Fruit fly (Drosophila melanogaster) whole organism, embryonic: ENCODE results near the gene IscU.

ENCODE experiments used
- CG10543 ChIP-seq: fragments of 200-800 bp; sonication (Bioruptor generic); optimal IDR thresholded peaks from 3 replicates; lab custom pipeline; 2017; ENCODE audit warnings: missing biosample characterization, mild to moderate bottlenecking, missing genetic modification characterization, moderate library complexity
- CG11093 ChIP-seq: fragments of 200-800 bp; sonication (Bioruptor generic); IDR thresholded peaks from 3 replicates; pipeline ENCODE4 v1.3.6; 2022; ENCODE audit warnings: missing biosample characterization, missing genetic modification characterization
- CG12155 ChIP-seq: fragments of 200-800 bp; sonication (Bioruptor generic); optimal IDR thresholded peaks from 3 replicates; lab custom pipeline; 2016; ENCODE audit warnings: missing biosample characterization, missing genetic modification characterization
- CG14965 ChIP-seq: fragments of 200-800 bp; sonication (Bioruptor generic); optimal IDR thresholded peaks from 2 replicates; lab custom pipeline; 2016; ENCODE audit warnings: missing biosample characterization, missing genetic modification characterization, borderline replicate concordance
- CG1602 ChIP-seq: fragments of 200-800 bp; sonication (Bioruptor generic); optimal IDR thresholded peaks from 3 replicates; lab custom pipeline; 2016; ENCODE audit warnings: missing biosample characterization, missing genetic modification characterization
- CG1603 ChIP-seq: fragments of 200-800 bp; sonication (Bioruptor generic); optimal IDR thresholded peaks from 2 replicates; lab custom pipeline; 2019; ENCODE audit warnings: missing biosample characterization, mild to moderate bottlenecking, missing genetic modification characterization, moderate library complexity
- CG16779 ChIP-seq: fragments of 200-800 bp; sonication (Bioruptor generic); IDR thresholded peaks from 2 replicates; pipeline ENCODE4 v1.3.6; 2022; ENCODE audit warnings: missing biosample characterization, missing genetic modification characterization
- CG17568 ChIP-seq: fragments of 200-800 bp; sonication (Bioruptor generic); optimal IDR thresholded peaks from 2 replicates; lab custom pipeline; 2018; ENCODE audit warnings: missing biosample characterization, mild to moderate bottlenecking, missing genetic modification characterization, moderate library complexity
- CG2129 ChIP-seq: fragments of 200-800 bp; sonication (Bioruptor generic); IDR thresholded peaks from 2 replicates; pipeline ENCODE4 v1.3.6; 2022; ENCODE audit warnings: missing biosample characterization, missing genetic modification characterization; ENCODE audit not compliant: partially characterized antibody
- CG2712 ChIP-seq: fragments of 200-800 bp; optimal IDR thresholded peaks from 3 replicates; lab custom pipeline; 2019; ENCODE audit warnings: missing biosample characterization, mild to moderate bottlenecking, missing genetic modification characterization, moderate library complexity
- CG32767 ChIP-seq: fragments of 200-800 bp; sonication (Bioruptor generic); IDR thresholded peaks from 2 replicates; pipeline ENCODE4 v1.3.6; 2022; ENCODE audit warnings: missing biosample characterization, missing genetic modification characterization
- CG3281 ChIP-seq: fragments of 200-800 bp; sonication (Bioruptor generic); optimal IDR thresholded peaks from 3 replicates; lab custom pipeline; 2017; ENCODE audit warnings: missing biosample characterization, mild to moderate bottlenecking, missing genetic modification characterization
- CG4617 ChIP-seq: fragments of 200-800 bp; sonication (Bioruptor generic); optimal IDR thresholded peaks from 3 replicates; lab custom pipeline; 2016; ENCODE audit warnings: missing biosample characterization, missing genetic modification characterization, borderline replicate concordance
- CG9437 ChIP-seq: fragments of 200-800 bp; sonication (Bioruptor generic); optimal IDR thresholded peaks from 2 replicates; lab custom pipeline; 2018; ENCODE audit warnings: missing biosample characterization, mild to moderate bottlenecking, missing genetic modification characterization
- Chrac-16 ChIP-seq: fragments of 200-800 bp; sonication (Bioruptor generic); optimal IDR thresholded peaks from 3 replicates; lab custom pipeline; 2016; ENCODE audit warnings: missing biosample characterization, missing genetic modification characterization
- Dad ChIP-seq: fragments of 200-800 bp; sonication (Bioruptor generic); optimal IDR thresholded peaks from 3 replicates; lab custom pipeline; 2016; ENCODE audit warnings: missing biosample characterization, missing genetic modification characterization
- Dbx ChIP-seq: fragments of 200-800 bp; sonication (Bioruptor generic); IDR thresholded peaks from 3 replicates; pipeline ENCODE4 v1.3.6; 2022; ENCODE audit warnings: missing biosample characterization, missing genetic modification characterization
- Deaf1 ChIP-seq: fragments of 200-800 bp; optimal IDR thresholded peaks from 3 replicates; lab custom pipeline; 2019; ENCODE audit warnings: missing biosample characterization, mild to moderate bottlenecking, missing genetic modification characterization, moderate library complexity
- Drgx ChIP-seq: fragments of 200-800 bp; sonication (Bioruptor generic); IDR thresholded peaks from 2 replicates; pipeline ENCODE4 v1.3.6; 2022; ENCODE audit warnings: missing biosample characterization, missing genetic modification characterization
- Fer3 ChIP-seq: fragments of 200-800 bp; sonication (Bioruptor generic); optimal IDR thresholded peaks from 2 replicates; lab custom pipeline; 2018; ENCODE audit warnings: missing biosample characterization, mild to moderate bottlenecking, missing genetic modification characterization, moderate library complexity
- HLH3B ChIP-seq: fragments of 200-800 bp; sonication (Bioruptor generic); IDR thresholded peaks from 2 replicates; pipeline ENCODE4 v1.3.6; 2022; ENCODE audit warnings: missing biosample characterization, missing genetic modification characterization
- HLHmδ ChIP-seq: fragments of 200-800 bp; sonication (Bioruptor generic); optimal IDR thresholded peaks from 2 replicates; lab custom pipeline; 2018; ENCODE audit warnings: missing biosample characterization, mild to moderate bottlenecking, missing genetic modification characterization, moderate library complexity
- HmgD ChIP-seq: fragments of 200-800 bp; sonication (Bioruptor generic); optimal IDR thresholded peaks from 3 replicates; lab custom pipeline; 2016; ENCODE audit warnings: missing biosample characterization, missing genetic modification characterization
- Hr51 ChIP-seq, 2 experiments: fragments of 200-800 bp; sonication (Bioruptor generic); optimal IDR thresholded peaks; 2 replicates in 1 of 2; 3 replicates in 1 of 2; lab custom pipeline; 2016 to 2018; ENCODE audit warnings: missing biosample characterization in 2 of 2, missing genetic modification characterization in 2 of 2, mild to moderate bottlenecking in 1 of 2, moderate library complexity in 1 of 2
- Lim3 ChIP-seq: fragments of 200-800 bp; sonication (Bioruptor generic); IDR thresholded peaks from 2 replicates; pipeline ENCODE4 v1.3.6; 2022; ENCODE audit warnings: missing biosample characterization, missing genetic modification characterization
- MBD-R2 ChIP-seq: fragments of 200-800 bp; sonication (Bioruptor generic); IDR thresholded peaks from 2 replicates; pipeline ENCODE4 v1.3.6; 2022; ENCODE audit warnings: missing biosample characterization, missing genetic modification characterization
- Meics ChIP-seq: fragments of 200-800 bp; sonication (Bioruptor generic); optimal IDR thresholded peaks from 2 replicates; lab custom pipeline; 2017; ENCODE audit warnings: missing biosample characterization, mild to moderate bottlenecking, missing genetic modification characterization
- Mrtf ChIP-seq: fragments of 200-800 bp; sonication (Bioruptor generic); IDR thresholded peaks from 3 replicates; pipeline ENCODE4 v1.3.6; 2022; ENCODE audit warnings: missing biosample characterization, missing genetic modification characterization
- YL-1 ChIP-seq: fragments of 200-800 bp; sonication (Bioruptor generic); optimal IDR thresholded peaks from 3 replicates; lab custom pipeline; 2017; ENCODE audit warnings: missing biosample characterization, mild to moderate bottlenecking, missing genetic modification characterization
- al ChIP-seq: fragments of 200-800 bp; sonication (Bioruptor generic); IDR thresholded peaks from 2 replicates; pipeline ENCODE4 v1.3.6; 2022; ENCODE audit warnings: missing biosample characterization, missing genetic modification characterization
- ash1 ChIP-seq: fragments of 200-800 bp; sonication (Bioruptor generic); optimal IDR thresholded peaks from 2 replicates; lab custom pipeline; 2018; ENCODE audit warnings: missing biosample characterization, mild to moderate bottlenecking, missing genetic modification characterization
- crc ChIP-seq: fragments of 200-800 bp; sonication (Bioruptor generic); optimal IDR thresholded peaks from 2 replicates; lab custom pipeline; 2016; ENCODE audit warnings: missing biosample characterization, missing genetic modification characterization
- dan ChIP-seq: fragments of 200-800 bp; sonication (Bioruptor generic); IDR thresholded peaks from 2 replicates; pipeline ENCODE4 v1.3.6; 2022; ENCODE audit warnings: missing biosample characterization, missing genetic modification characterization
- dm ChIP-seq: fragments of 200-800 bp; sonication (Bioruptor generic); optimal IDR thresholded peaks from 3 replicates; lab custom pipeline; 2016; ENCODE audit warnings: missing biosample characterization, missing genetic modification characterization
- gsb ChIP-seq: fragments of 200-800 bp; sonication (Bioruptor generic); IDR thresholded peaks from 2 replicates; pipeline ENCODE4 v1.3.6; 2022; ENCODE audit warnings: missing biosample characterization, missing genetic modification characterization
- h ChIP-seq: fragments of >200 bp; optimal IDR thresholded peaks from 2 replicates; lab custom pipeline; 2017
- ham ChIP-seq: fragments of 200-800 bp; sonication (Bioruptor generic); IDR thresholded peaks from 2 replicates; pipeline ENCODE4 v1.3.6; 2022; ENCODE audit warnings: missing biosample characterization, missing genetic modification characterization
- hb ChIP-seq: fragments of 200-800 bp; sonication (Bioruptor generic); IDR thresholded peaks from 3 replicates; pipeline ENCODE4 v1.3.6; 2022; ENCODE audit warnings: missing biosample characterization, missing genetic modification characterization; ENCODE audit not compliant: partially characterized antibody
- klu ChIP-seq: fragments of 200-800 bp; sonication (Bioruptor generic); IDR thresholded peaks from 2 replicates; pipeline ENCODE4 v1.3.6; 2022; ENCODE audit warnings: missing biosample characterization, missing genetic modification characterization
- lilli ChIP-seq: fragments of 200-800 bp; sonication (Bioruptor generic); optimal IDR thresholded peaks from 3 replicates; lab custom pipeline; 2016; ENCODE audit warnings: missing biosample characterization, missing genetic modification characterization
- lov ChIP-seq, 2 experiments: fragments of 200-800 bp in 1 of 2; fragments of >200 bp in 1 of 2; sonication (Bioruptor generic) in 1 of 2; IDR thresholded peaks in 1 of 2; optimal IDR thresholded peaks in 1 of 2; 2 replicates in 1 of 2; 3 replicates in 1 of 2; pipeline versions ENCODE4 v1.3.6 to Lab custom; 2017 to 2022; ENCODE audit warnings: missing biosample characterization in 1 of 2, missing genetic modification characterization in 1 of 2
- nmo ChIP-seq: fragments of 200-800 bp; sonication (Bioruptor generic); optimal IDR thresholded peaks from 2 replicates; lab custom pipeline; 2018; ENCODE audit warnings: missing biosample characterization, mild to moderate bottlenecking, missing genetic modification characterization, moderate library complexity
- pan ChIP-seq, 4 experiments: fragments of >200 bp in 3 of 4; fragments of 200-800 bp in 1 of 4; sonication (Bioruptor generic) in 1 of 4; optimal IDR thresholded peaks in 3 of 4; IDR thresholded peaks in 1 of 4; 2 replicates each; pipeline versions ENCODE4 v1.3.6 to Lab custom; 2017 to 2022; ENCODE audit warnings: missing biosample characterization in 2 of 4, missing genetic modification characterization in 2 of 4, mixed read lengths in 1 of 4
- pnt ChIP-seq: fragments of 200-800 bp; sonication (Bioruptor generic); optimal IDR thresholded peaks from 3 replicates; lab custom pipeline; 2016; ENCODE audit warnings: missing biosample characterization, missing genetic modification characterization
- pzg ChIP-seq: fragments of 200-800 bp; sonication (Bioruptor generic); optimal IDR thresholded peaks from 3 replicates; lab custom pipeline; 2018; ENCODE audit warnings: missing biosample characterization, mild to moderate bottlenecking, missing genetic modification characterization, moderate library complexity
- rib ChIP-seq: fragments of 200-800 bp; sonication (Bioruptor generic); IDR thresholded peaks from 2 replicates; pipeline ENCODE4 v1.3.6; 2022; ENCODE audit warnings: missing biosample characterization, missing genetic modification characterization
- sens-2 ChIP-seq: fragments of 200-800 bp; sonication (Bioruptor generic); IDR thresholded peaks from 2 replicates; pipeline ENCODE4 v1.3.6; 2022; ENCODE audit warnings: missing biosample characterization, missing genetic modification characterization
- sob ChIP-seq: fragments of 200-800 bp; sonication (Bioruptor generic); IDR thresholded peaks from 2 replicates; pipeline ENCODE4 v1.3.6; 2022; ENCODE audit warnings: missing biosample characterization, missing genetic modification characterization
- stwl ChIP-seq: fragments of 200-800 bp; sonication (Bioruptor generic); optimal IDR thresholded peaks from 3 replicates; lab custom pipeline; 2018; ENCODE audit warnings: missing biosample characterization, mild to moderate bottlenecking, missing genetic modification characterization, moderate library complexity
- zen ChIP-seq: fragments of 200-800 bp; sonication (Bioruptor generic); optimal IDR thresholded peaks from 3 replicates; lab custom pipeline; 2018; ENCODE audit warnings: missing biosample characterization, mild to moderate bottlenecking, missing genetic modification characterization, moderate library complexity

The IscU gene

dm6 chr3R:8819551-8820057 is 4.4 kb downstream of the IscU start (continued):
- TF ChIP-seq Deaf1 (tag; lab: Kevin White, UChicago): no peak
- no peak for TF ChIP-seq lov (optimal IDR thresholded peaks at IDR 0.05; lab: Kevin White, UChicago)
- no peak for TF ChIP-seq lov (GFP tag; IDR thresholded peaks at IDR 0.05; lab: Robert Waterston, UW)
- peak; percentile 43; the same call in 1 of the 2 replicates for TF ChIP-seq gsb (GFP tag; lab: Robert Waterston, UW)
- TF ChIP-seq sens-2 (GFP tag; lab: Robert Waterston, UW): no peak
- 0 out of 2 replicates have a peak, but pooled peaks have one; percentile 38 for TF ChIP-seq CG16779 (GFP tag; lab: Robert Waterston, UW)
- TF ChIP-seq Chrac-16 (GFP tag; lab: Kevin White, UChicago): no peak
- TF ChIP-seq h: no peak
- no peak for TF ChIP-seq HmgD (GFP tag; lab: Kevin White, UChicago)
- no peak for TF ChIP-seq dm (GFP tag; lab: Kevin White, UChicago)
- TF ChIP-seq Hr51 (GFP tag; optimal IDR thresholded peaks at IDR 0.05; lab: Kevin White, UChicago): peak in 1 of 2 experiments; percentile 27
- TF ChIP-seq lilli: peak; percentile 58
- TF ChIP-seq CG4617 (GFP tag; lab: Kevin White, UChicago): no peak
- TF ChIP-seq Drgx: no peak
- TF ChIP-seq CG32767 (GFP tag; lab: Robert Waterston, UW): no peak
- no peak for TF ChIP-seq klu (GFP tag; lab: Robert Waterston, UW)
- TF ChIP-seq Dbx (GFP tag; lab: Robert Waterston, UW): peak; percentile 52; the same call in 1 of the 3 replicates
- TF ChIP-seq Mrtf (GFP tag; lab: Robert Waterston, UW): no peak
- no peak for TF ChIP-seq HLHmδ (GFP tag; lab: Kevin White, UChicago)
- TF ChIP-seq YL-1 (GFP tag; lab: Kevin White, UChicago): no peak
- no peak for TF ChIP-seq CG1602 (GFP tag; lab: Kevin White, UChicago)
- TF ChIP-seq zen (tag; lab: Kevin White, UChicago): peak; percentile 46
- TF ChIP-seq rib: peak; percentile 77
- TF ChIP-seq pzg (GFP tag; lab: Kevin White, UChicago): peak; percentile 8
- no peak for TF ChIP-seq CG17568 (GFP tag; lab: Kevin White, UChicago)
- TF ChIP-seq CG2712 (tag; lab: Kevin White, UChicago): no peak
- no peak for TF ChIP-seq dan (GFP tag; lab: Robert Waterston, UW)
- TF ChIP-seq Lim3 (GFP tag; lab: Robert Waterston, UW): no peak
- no peak for TF ChIP-seq stwl
- TF ChIP-seq al (GFP tag; lab: Robert Waterston, UW): no peak
- TF ChIP-seq CG11093 (GFP tag; lab: Robert Waterston, UW): no peak
- 0 out of 2 replicates have a peak, but pooled peaks have one; percentile 67 for TF ChIP-seq sob
- TF ChIP-seq HLH3B: peak; percentile 14; the same call in 1 of the 2 replicates
- TF ChIP-seq pan (optimal IDR thresholded peaks at IDR 0.05; lab: Kevin White, UChicago): no peak
- TF ChIP-seq pan (GFP tag; optimal IDR thresholded peaks at IDR 0.05 in 1 of 2, IDR thresholded peaks at IDR 0.05 in 1 of 2): no peak
- peak; percentile 13; the same call in 1 of the 2 replicates for TF ChIP-seq MBD-R2 (GFP tag; lab: Robert Waterston, UW)
- no peak for TF ChIP-seq CG14965 (GFP tag; lab: Kevin White, UChicago)
- no peak for TF ChIP-seq CG12155
- TF ChIP-seq CG1603 (tag; lab: Kevin White, UChicago): peak; percentile 44
- TF ChIP-seq CG2129 (GFP tag; lab: Robert Waterston, UW): no peak
- TF ChIP-seq pnt (GFP tag; lab: Kevin White, UChicago): peak; percentile 14
- TF ChIP-seq Dad (GFP tag; lab: Kevin White, UChicago): peak; percentile 36
- no peak for TF ChIP-seq ham (GFP tag; lab: Robert Waterston, UW)
- TF ChIP-seq Meics (GFP tag; lab: Kevin White, UChicago): peak; percentile 24
- no peak for TF ChIP-seq hb (GFP tag; lab: Robert Waterston, UW)
- TF ChIP-seq CG9437 (GFP tag; lab: Kevin White, UChicago): peak; percentile 96
- TF ChIP-seq crc (GFP tag; lab: Kevin White, UChicago): no peak
- TF ChIP-seq ash1: peak; percentile 71
- peak; percentile 48 for TF ChIP-seq CG10543 (GFP tag; lab: Kevin White, UChicago)
- peak; percentile 21 for TF ChIP-seq CG3281 (GFP tag; lab: Kevin White, UChicago)
- no peak for TF ChIP-seq nmo (GFP tag; lab: Kevin White, UChicago)
- TF ChIP-seq Fer3 (tag; lab: Kevin White, UChicago): peak; percentile 11
